ENCODE assay signal across 4 fruit fly cellular contexts in the genomic region with DNA sequence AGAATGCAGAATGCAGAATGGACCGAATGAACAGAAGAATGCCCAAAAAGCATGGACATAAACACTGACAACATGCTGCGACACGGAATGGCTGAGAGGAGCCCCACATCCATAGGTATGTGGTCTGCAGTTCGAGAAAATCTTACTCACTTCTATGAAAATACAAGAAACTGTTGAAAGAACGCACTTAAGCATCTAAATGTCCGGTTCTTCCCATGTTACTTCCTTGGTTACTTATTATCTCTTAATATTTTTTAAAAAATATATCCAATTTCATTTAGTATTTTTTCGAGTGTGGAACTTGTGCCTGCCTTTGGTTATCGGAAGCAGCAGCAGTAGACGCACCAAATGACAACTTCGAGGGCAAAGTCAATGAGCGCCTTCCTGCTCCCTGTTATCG.
TF ChIP-seq lines count a peak whose summit lies in the region.

No protein-coding gene starts in this region.

- TF ChIP-seq CTCF in whole organism, embryonic (GFP tag; optimal IDR thresholded peaks at IDR 0.05; lab: Kevin White, UChicago) = no peak

TF ChIP-seq in whole organism, embryonic, 481 proteins besides CTCF, POLR2A, EP300 and RAD21 (continues in another document):
- peak; percentile 15 for TF ChIP-seq tio (GFP tag; optimal IDR thresholded peaks at IDR 0.05; lab: Kevin White, UChicago)
- TF ChIP-seq CG10147 (GFP tag; optimal IDR thresholded peaks at IDR 0.05; lab: Kevin White, UChicago) = no peak
- peak; percentile 7 for TF ChIP-seq CoRest (tag; optimal IDR thresholded peaks at IDR 0.05; lab: Kevin White, UChicago)
- TF ChIP-seq pnt (GFP tag; optimal IDR thresholded peaks at IDR 0.05; lab: Kevin White, UChicago) = peak; percentile 19
- peak; percentile 29 for TF ChIP-seq CG30431 (GFP tag; optimal IDR thresholded peaks at IDR 0.05; lab: Kevin White, UChicago)
- TF ChIP-seq psq (GFP tag; optimal IDR thresholded peaks at IDR 0.05; lab: Kevin White, UChicago) = no peak
- no peak for TF ChIP-seq slou (GFP tag; optimal IDR thresholded peaks at IDR 0.05; lab: Kevin White, UChicago)
- TF ChIP-seq ac (GFP tag; optimal IDR thresholded peaks at IDR 0.05; lab: Kevin White, UChicago) = peak; percentile 2
- peak; percentile 79 for TF ChIP-seq lbe (GFP tag; optimal IDR thresholded peaks at IDR 0.05; lab: Kevin White, UChicago)
- no peak for TF ChIP-seq CG30020 (tag; optimal IDR thresholded peaks at IDR 0.05; lab: Kevin White, UChicago)
- peak; percentile 38 for TF ChIP-seq fd102C (GFP tag; optimal IDR thresholded peaks at IDR 0.05; lab: Kevin White, UChicago)
- TF ChIP-seq Chrac-16 (GFP tag; optimal IDR thresholded peaks at IDR 0.05; lab: Kevin White, UChicago) = peak; percentile 10
- no peak for TF ChIP-seq CG4424 (GFP tag; optimal IDR thresholded peaks at IDR 0.05; lab: Kevin White, UChicago)
- no peak for TF ChIP-seq repo (GFP tag; optimal IDR thresholded peaks at IDR 0.05; lab: Kevin White, UChicago)
- TF ChIP-seq CG12391 (tag; optimal IDR thresholded peaks at IDR 0.05; lab: Kevin White, UChicago) = peak; percentile 44
- peak; percentile 24 for TF ChIP-seq tin (GFP tag; optimal IDR thresholded peaks at IDR 0.05; lab: Kevin White, UChicago)
- TF ChIP-seq Oli (tag; optimal IDR thresholded peaks at IDR 0.05; lab: Kevin White, UChicago) = peak; percentile 39
- 0 out of 3 replicates have a peak, but pooled peaks have one; percentile 40 for TF ChIP-seq zfh1 (GFP tag; IDR thresholded peaks at IDR 0.05; lab: Robert Waterston, UW)
- TF ChIP-seq jing (GFP tag; optimal IDR thresholded peaks at IDR 0.05; lab: Kevin White, UChicago) = peak; percentile 19
- TF ChIP-seq Hsf (GFP tag; optimal IDR thresholded peaks at IDR 0.05; lab: Kevin White, UChicago) = peak; percentile 6
- peak; percentile 18 for TF ChIP-seq Sox102F (GFP tag; optimal IDR thresholded peaks at IDR 0.05; lab: Kevin White, UChicago)

TF ChIP-seq in whole organism, prepupa, 60 proteins besides CTCF, POLR2A, EP300 and RAD21 (continues in another document):
- 0 out of 2 replicates have a peak, but pooled peaks have one; percentile 28 for TF ChIP-seq CG15336 (GFP tag; IDR thresholded peaks at IDR 0.05; lab: Robert Waterston, UW)
- peak; percentile 83 for TF ChIP-seq vri (GFP tag; optimal IDR thresholded peaks at IDR 0.05; lab: Kevin White, UChicago)
- TF ChIP-seq pdm3 (GFP tag; optimal IDR thresholded peaks at IDR 0.05; lab: Kevin White, UChicago) = peak; percentile 74
- peak; percentile 77 for TF ChIP-seq dsx (GFP tag; optimal IDR thresholded peaks at IDR 0.05; lab: Kevin White, UChicago; ENCODE audit: poor library complexity, severe bottlenecking)
- TF ChIP-seq CG10669 (GFP tag; optimal IDR thresholded peaks at IDR 0.05; lab: Kevin White, UChicago) = peak; percentile 83
- TF ChIP-seq Hr4 (GFP tag; optimal IDR thresholded peaks at IDR 0.05; lab: Kevin White, UChicago) = peak; percentile 29
- peak; percentile 70 for TF ChIP-seq CG9139 (GFP tag; optimal IDR thresholded peaks at IDR 0.05; lab: Kevin White, UChicago)
- TF ChIP-seq CG11762 (GFP tag; optimal IDR thresholded peaks at IDR 0.05; lab: Kevin White, UChicago; ENCODE audit: insufficient read depth) = peak; percentile 58
- peak; percentile 78 for TF ChIP-seq Eip93F (GFP tag; optimal IDR thresholded peaks at IDR 0.05; lab: Kevin White, UChicago)
- TF ChIP-seq CG11294 (GFP tag; IDR thresholded peaks at IDR 0.05; lab: Robert Waterston, UW) = no peak
- peak; percentile 82 for TF ChIP-seq OdsH (GFP tag; optimal IDR thresholded peaks at IDR 0.05; lab: Kevin White, UChicago)
- TF ChIP-seq topi (GFP tag; optimal IDR thresholded peaks at IDR 0.05; lab: Kevin White, UChicago) = peak; percentile 81
- TF ChIP-seq Eip75B (GFP tag; optimal IDR thresholded peaks at IDR 0.05; lab: Kevin White, UChicago) = peak; percentile 68
- peak; percentile 86 for TF ChIP-seq spab (GFP tag; optimal IDR thresholded peaks at IDR 0.05; lab: Kevin White, UChicago)
- TF ChIP-seq CG7368 (GFP tag; optimal IDR thresholded peaks at IDR 0.05; lab: Kevin White, UChicago) = peak; percentile 8
- peak; percentile 50 for TF ChIP-seq CG16779 (tag; optimal IDR thresholded peaks at IDR 0.05; lab: Kevin White, UChicago)
- peak; percentile 79 for TF ChIP-seq achi (GFP tag; optimal IDR thresholded peaks at IDR 0.05; lab: Kevin White, UChicago)
- peak; percentile 47 for TF ChIP-seq CG8119 (GFP tag; IDR thresholded peaks at IDR 0.05; lab: Robert Waterston, UW)
- peak; percentile 86 for TF ChIP-seq Smox (GFP tag; optimal IDR thresholded peaks at IDR 0.05; lab: Kevin White, UChicago)
- peak; percentile 72 for TF ChIP-seq CG34406 (GFP tag; optimal IDR thresholded peaks at IDR 0.05; lab: Kevin White, UChicago)
- peak; percentile 80 for TF ChIP-seq cyc (GFP tag; optimal IDR thresholded peaks at IDR 0.05; lab: Kevin White, UChicago)

TF ChIP-seq in whole organism, pupa, 21 proteins besides CTCF, POLR2A, EP300 and RAD21:
- TF ChIP-seq CG12605 (GFP tag; IDR thresholded peaks at IDR 0.05; lab: Robert Waterston, UW) (peak; percentile 14; the same call in 1 of the 2 replicates), EcR (GFP tag; optimal IDR thresholded peaks at IDR 0.05; lab: Kevin White, UChicago) (no peak), CG14655 (GFP tag; optimal IDR thresholded peaks at IDR 0.05; lab: Kevin White, UChicago) (peak; percentile 71), CG10348 (GFP tag; IDR thresholded peaks at IDR 0.05; lab: Robert Waterston, UW) (no peak), D1 (tag; optimal IDR thresholded peaks at IDR 0.05; lab: Kevin White, UChicago) (peak; percentile 46), CG34367 (tag; optimal IDR thresholded peaks at IDR 0.05; lab: Kevin White, UChicago) (peak; percentile 75), Pif1B (GFP tag; optimal IDR thresholded peaks at IDR 0.05; lab: Kevin White, UChicago) (peak; percentile 70), Ets98B (GFP tag; IDR thresholded peaks at IDR 0.05; lab: Robert Waterston, UW) (no peak), CG8159 (tag; optimal IDR thresholded peaks at IDR 0.05; lab: Kevin White, UChicago) (peak; percentile 88), CG9948 (tag; optimal IDR thresholded peaks at IDR 0.05; lab: Kevin White, UChicago) (peak; percentile 85), Pif1A (GFP tag; optimal IDR thresholded peaks at IDR 0.05; lab: Kevin White, UChicago) (peak; percentile 56), CG17806 (tag; optimal IDR thresholded peaks at IDR 0.05; lab: Kevin White, UChicago) (peak; percentile 86), gl (tag; optimal IDR thresholded peaks at IDR 0.05; lab: Kevin White, UChicago) (peak; percentile 72), CG13204 (GFP tag; optimal IDR thresholded peaks at IDR 0.05; lab: Kevin White, UChicago) (peak; percentile 36), CG8301 (tag; optimal IDR thresholded peaks at IDR 0.05; lab: Kevin White, UChicago) (peak; percentile 45), CG32121 (GFP tag; IDR thresholded peaks at IDR 0.05; lab: Robert Waterston, UW) (no peak), CG4496 (GFP tag; IDR thresholded peaks at IDR 0.05; lab: Robert Waterston, UW) (peak; percentile 59; the same call in 2 of the 3 replicates), CG15710 (tag; optimal IDR thresholded peaks at IDR 0.05; lab: Kevin White, UChicago) (peak; percentile 79), rn (GFP tag; IDR thresholded peaks at IDR 0.05; lab: Robert Waterston, UW) (no peak), fd96Ca (GFP tag; IDR thresholded peaks at IDR 0.05; lab: Robert Waterston, UW) (peak; percentile 37; the same call in 1 of the 3 replicates), Snoo (tag; optimal IDR thresholded peaks at IDR 0.05; lab: Kevin White, UChicago) (peak; percentile 77)

TF ChIP-seq in whole organism, wandering third instar larva, 38 proteins besides CTCF, POLR2A, EP300 and RAD21 (continues in another document):
- no peak for TF ChIP-seq Dif (GFP tag; optimal IDR thresholded peaks at IDR 0.05; lab: Kevin White, UChicago; ENCODE audit: partially characterized antibody)
- no peak for TF ChIP-seq N (GFP tag; optimal IDR thresholded peaks at IDR 0.05; lab: Kevin White, UChicago)
- no peak for TF ChIP-seq Abd-B (GFP tag; optimal IDR thresholded peaks at IDR 0.05; lab: Kevin White, UChicago)
- TF ChIP-seq Hr78 (GFP tag; optimal IDR thresholded peaks at IDR 0.05; lab: Kevin White, UChicago) = no peak
- TF ChIP-seq rgr (GFP tag; optimal IDR thresholded peaks at IDR 0.05; lab: Kevin White, UChicago) = peak; percentile 91
- TF ChIP-seq psq (GFP tag; optimal IDR thresholded peaks at IDR 0.05; lab: Kevin White, UChicago) = peak; percentile 92
- TF ChIP-seq dmrt93B (GFP tag; optimal IDR thresholded peaks at IDR 0.05; lab: Kevin White, UChicago) = peak; percentile 68
- no peak for TF ChIP-seq GATAd (GFP tag; optimal IDR thresholded peaks at IDR 0.05; lab: Kevin White, UChicago)
- peak; percentile 85 for TF ChIP-seq fru (GFP tag; optimal IDR thresholded peaks at IDR 0.05; lab: Kevin White, UChicago)
- TF ChIP-seq dsf (GFP tag; optimal IDR thresholded peaks at IDR 0.05; lab: Kevin White, UChicago; ENCODE audit: borderline replicate concordance) = peak; percentile 16
- peak in 1 of 2 experiments; percentile 90 for TF ChIP-seq foxo (GFP tag; optimal IDR thresholded peaks at IDR 0.05; lab: Kevin White, UChicago)
- TF ChIP-seq CG32264 (GFP tag; optimal IDR thresholded peaks at IDR 0.05; lab: Kevin White, UChicago) = peak; percentile 61
- TF ChIP-seq CrebA (GFP tag; optimal IDR thresholded peaks at IDR 0.05; lab: Kevin White, UChicago; ENCODE audit: borderline replicate concordance) = peak; percentile 54
- TF ChIP-seq Jra (GFP tag; optimal IDR thresholded peaks at IDR 0.05; lab: Kevin White, UChicago) = peak; percentile 19
- TF ChIP-seq Sp1 (GFP tag; optimal IDR thresholded peaks at IDR 0.05; lab: Kevin White, UChicago) = peak; percentile 90
- TF ChIP-seq usp (GFP tag; optimal IDR thresholded peaks at IDR 0.05; lab: Kevin White, UChicago) = no peak
- TF ChIP-seq Hnf4 (GFP tag; optimal IDR thresholded peaks at IDR 0.05; lab: Kevin White, UChicago) = peak; percentile 86
- TF ChIP-seq tai (GFP tag; optimal IDR thresholded peaks at IDR 0.05; lab: Kevin White, UChicago) = peak; percentile 70
- TF ChIP-seq sage (GFP tag; optimal IDR thresholded peaks at IDR 0.05; lab: Kevin White, UChicago) = peak; percentile 86
- TF ChIP-seq Dfd (GFP tag; optimal IDR thresholded peaks at IDR 0.05; lab: Kevin White, UChicago) = no peak
- peak; percentile 90 for TF ChIP-seq h (GFP tag; optimal IDR thresholded peaks at IDR 0.05; lab: Kevin White, UChicago)
- peak; percentile 88 for TF ChIP-seq HLH106 (tag; optimal IDR thresholded peaks at IDR 0.05; lab: Kevin White, UChicago)
- no peak for TF ChIP-seq Myc (optimal IDR thresholded peaks at IDR 0.05; lab: Kevin White, UChicago)
- no peak for TF ChIP-seq lola (GFP tag; optimal IDR thresholded peaks at IDR 0.05; lab: Kevin White, UChicago)
- TF ChIP-seq Rel (GFP tag; optimal IDR thresholded peaks at IDR 0.05; lab: Kevin White, UChicago) = peak; percentile 56
- peak; percentile 56 for TF ChIP-seq Rel (tag; optimal IDR thresholded peaks at IDR 0.05; lab: Kevin White, UChicago)
- peak; percentile 86 for TF ChIP-seq ey (GFP tag; optimal IDR thresholded peaks at IDR 0.05; lab: Kevin White, UChicago)
- TF ChIP-seq pan (optimal IDR thresholded peaks at IDR 0.05; lab: Kevin White, UChicago) = no peak
- peak; percentile 85 for TF ChIP-seq br (GFP tag; optimal IDR thresholded peaks at IDR 0.05; lab: Kevin White, UChicago)
